Fruit fly (Drosophila melanogaster): ENCODE measurements around the gene hth.
A peak's percentile ranks its signal among the peaks of the same experiment; 100 is the strongest.

The hth gene

DNA sequence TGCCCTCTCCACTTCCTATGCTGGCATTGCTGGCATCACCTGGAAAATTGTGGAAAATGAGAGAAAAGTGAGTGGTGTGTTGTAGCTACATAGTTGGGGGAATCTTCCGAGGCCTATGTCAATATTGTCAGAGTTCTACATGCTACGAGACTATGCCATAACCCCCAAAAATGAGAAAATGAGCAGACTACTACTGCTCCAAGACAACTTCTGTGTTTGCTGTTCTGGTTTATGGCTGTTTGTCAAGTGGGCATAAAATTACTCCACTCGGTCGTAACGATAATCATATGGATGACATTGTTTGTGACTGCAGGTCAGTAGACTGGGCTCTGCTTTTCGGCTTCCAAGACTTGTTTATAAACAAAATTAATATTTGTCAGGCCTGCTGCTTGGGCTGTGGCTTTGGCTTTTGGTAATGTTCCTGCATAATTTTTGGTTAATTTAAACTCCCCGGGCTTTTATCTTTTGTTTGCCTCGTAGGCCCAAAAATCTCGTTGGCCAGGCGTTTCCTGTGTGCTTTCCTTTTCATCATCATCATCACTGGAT is 118.1 kb downstream of the hth start (continued):
- TF ChIP-seq Max (GFP tag; optimal IDR thresholded peaks at IDR 0.05) = peak; percentile 17
- peak in 1 of 2 experiments; percentile 45 for TF ChIP-seq bsh (GFP tag; optimal IDR thresholded peaks at IDR 0.05)
- TF ChIP-seq CG10462 (GFP tag; optimal IDR thresholded peaks at IDR 0.05) = peak; percentile 3
- no peak for TF ChIP-seq jigr1 (GFP tag; IDR thresholded peaks at IDR 0.05)
- no peak for TF ChIP-seq ftz-f1 (GFP tag; optimal IDR thresholded peaks at IDR 0.05)
- TF ChIP-seq CG14710 (tag; optimal IDR thresholded peaks at IDR 0.05) = peak; percentile 21
- TF ChIP-seq hbn (GFP tag; IDR thresholded peaks at IDR 0.05; ENCODE audit: partially characterized antibody) = no peak
- TF ChIP-seq stc (GFP tag; IDR thresholded peaks at IDR 0.05) = no peak
- no peak for TF ChIP-seq grau (tag; optimal IDR thresholded peaks at IDR 0.05)
- no peak for TF ChIP-seq CG6854 (GFP tag; optimal IDR thresholded peaks at IDR 0.05)
- TF ChIP-seq Oaz (GFP tag; IDR thresholded peaks at IDR 0.05) = no peak
- TF ChIP-seq lola (GFP tag; optimal IDR thresholded peaks at IDR 0.05) = peak in 1 of 3 experiments; percentile 12
- no peak for TF ChIP-seq D (optimal IDR thresholded peaks at IDR 0.05)
- no peak for TF ChIP-seq D (GFP tag; optimal IDR thresholded peaks at IDR 0.05)
- TF ChIP-seq Fer1 (GFP tag; optimal IDR thresholded peaks at IDR 0.05) = no peak
- TF ChIP-seq klu (GFP tag; IDR thresholded peaks at IDR 0.05) = no peak
- peak; percentile 0 for TF ChIP-seq salm (tag; optimal IDR thresholded peaks at IDR 0.05)
- no peak for TF ChIP-seq Dref (GFP tag; IDR thresholded peaks at IDR 0.05)
- no peak for TF ChIP-seq Lpt (GFP tag; optimal IDR thresholded peaks at IDR 0.05)
- TF ChIP-seq CG1647 (GFP tag; optimal IDR thresholded peaks at IDR 0.05) = no peak
- no peak for TF ChIP-seq sima (GFP tag; optimal IDR thresholded peaks at IDR 0.05)
- TF ChIP-seq az2 (GFP tag; optimal IDR thresholded peaks at IDR 0.05) = no peak
- no peak for TF ChIP-seq CG17385 (GFP tag; optimal IDR thresholded peaks at IDR 0.05)
- TF ChIP-seq CG11504 (tag; optimal IDR thresholded peaks at IDR 0.05) = peak; percentile 0
- TF ChIP-seq CG17612 (GFP tag; IDR thresholded peaks at IDR 0.05) = no peak
- no peak for TF ChIP-seq Six4 (GFP tag; optimal IDR thresholded peaks at IDR 0.05)
- no peak for TF ChIP-seq Adf1 (GFP tag; IDR thresholded peaks at IDR 0.05)
- TF ChIP-seq CG16779 (GFP tag; IDR thresholded peaks at IDR 0.05) = 0 out of 2 replicates have a peak, but pooled peaks have one; percentile 25
- TF ChIP-seq CG17568 (GFP tag; optimal IDR thresholded peaks at IDR 0.05) = peak; percentile 36
- TF ChIP-seq NC2α (GFP tag; optimal IDR thresholded peaks at IDR 0.05) = no peak
- TF ChIP-seq ara (GFP tag; IDR thresholded peaks at IDR 0.05) = no peak
- no peak for TF ChIP-seq CG1233 (GFP tag; optimal IDR thresholded peaks at IDR 0.05)
- TF ChIP-seq CG15696 (tag; optimal IDR thresholded peaks at IDR 0.05) = peak; percentile 58
- 0 out of 2 replicates have a peak, but pooled peaks have one; percentile 13 for TF ChIP-seq sens-2 (GFP tag; IDR thresholded peaks at IDR 0.05)
- TF ChIP-seq CG30403 (GFP tag; optimal IDR thresholded peaks at IDR 0.05) = no peak
- TF ChIP-seq CG14014 (GFP tag; IDR thresholded peaks at IDR 0.05) = no peak
- no peak for TF ChIP-seq CG3995 (GFP tag; optimal IDR thresholded peaks at IDR 0.05)
- no peak for TF ChIP-seq Trl (optimal IDR thresholded peaks at IDR 0.05)
- TF ChIP-seq Trl (GFP tag; optimal IDR thresholded peaks at IDR 0.05) = no peak
- no peak for TF ChIP-seq amos (GFP tag; IDR thresholded peaks at IDR 0.05; ENCODE audit: partially characterized antibody)
- no peak for TF ChIP-seq kah (GFP tag; optimal IDR thresholded peaks at IDR 0.05)
- no peak for TF ChIP-seq ato (GFP tag; IDR thresholded peaks at IDR 0.05; ENCODE audit: partially characterized antibody)
- no peak for TF ChIP-seq CG17361 (GFP tag; IDR thresholded peaks at IDR 0.05)
- TF ChIP-seq CG7928 (GFP tag; optimal IDR thresholded peaks at IDR 0.05) = no peak
- TF ChIP-seq CG2678 (tag; optimal IDR thresholded peaks at IDR 0.05) = peak; percentile 40
- no peak for TF ChIP-seq CG15073 (GFP tag; optimal IDR thresholded peaks at IDR 0.05)
- TF ChIP-seq pb (GFP tag; optimal IDR thresholded peaks at IDR 0.05) = no peak

Data from whole organism, embryonic.